Worm (Caenorhabditis elegans): ENCODE data around the gene ZC239.20.

DNA sequence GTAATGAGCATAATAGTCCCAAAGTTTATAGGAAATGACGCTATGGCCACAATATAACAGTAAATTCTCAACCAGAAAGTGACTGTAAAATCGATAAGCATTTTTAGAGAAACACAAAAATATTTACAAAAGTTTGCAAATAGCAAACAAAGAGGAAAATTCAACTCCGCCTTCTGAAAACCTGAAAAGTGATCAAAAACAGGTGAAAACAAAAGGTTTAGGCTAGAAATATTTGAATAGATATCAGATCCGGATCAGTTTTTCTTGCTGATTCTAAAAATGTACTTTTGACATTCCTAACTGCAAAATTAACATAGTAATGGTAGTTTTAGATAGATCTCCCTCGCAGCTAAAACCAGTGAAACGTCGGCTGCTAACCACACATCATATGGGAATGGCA is 7.3 kb downstream of the ZC239.20 start, which contains the start of gene sri-51:
- no peak for TF ChIP-seq unc-62 (GFP tag; optimal IDR thresholded peaks at IDR 0.05)
- no peak for TF ChIP-seq snpc-4 (tag; optimal IDR thresholded peaks at IDR 0.05)
- no peak for TF ChIP-seq gmeb-1 (tag; optimal IDR thresholded peaks at IDR 0.05)
- TF ChIP-seq dmd-4 (tag; optimal IDR thresholded peaks at IDR 0.05) = no peak
- TF ChIP-seq nhr-6 (tag; optimal IDR thresholded peaks at IDR 0.05) = no peak
- TF ChIP-seq nhr-25 (tag; optimal IDR thresholded peaks at IDR 0.05) = no peak
- no peak for TF ChIP-seq ztf-11 (tag; optimal IDR thresholded peaks at IDR 0.05)
- no peak for TF ChIP-seq sma-9 (GFP tag; optimal IDR thresholded peaks at IDR 0.05)
- no peak for TF ChIP-seq sma-9 (tag; optimal IDR thresholded peaks at IDR 0.05)
- TF ChIP-seq ceh-16 (tag; optimal IDR thresholded peaks at IDR 0.05) = no peak
